Worm (Caenorhabditis elegans) whole organism, late embryonic: ENCODE results near the gene col-164.

Source experiments
- F13H6.1 ChIP-seq: sonication (generic microtip); optimal IDR thresholded peaks from 2 replicates; lab custom pipeline; 2016; ENCODE audit warnings: missing genetic modification characterization, missing compliant biosample characterization
- ceh-30 ChIP-seq: fragments of 150-350 bp; optimal IDR thresholded peaks from 2 replicates; lab custom pipeline; 2014; ENCODE audit warnings: missing biosample characterization, missing genetic modification characterization
- ceh-9 ChIP-seq: sonication (generic microtip); optimal IDR thresholded peaks from 2 replicates; lab custom pipeline; 2016; ENCODE audit warnings: mild to moderate bottlenecking, missing genetic modification characterization, inconsistent platforms, missing compliant biosample characterization
- hlh-13 ChIP-seq: fragments of 200-800 bp; sonication (Bioruptor generic); optimal IDR thresholded peaks from 2 replicates; lab custom pipeline; 2018; ENCODE audit warnings: mild to moderate bottlenecking, missing genetic modification characterization, missing compliant biosample characterization
- nhr-11 ChIP-seq: fragments of 150-350 bp; optimal IDR thresholded peaks from 2 replicates; lab custom pipeline; 2014; ENCODE audit warnings: missing biosample characterization, missing genetic modification characterization
- odd-2 ChIP-seq: sonication (generic microtip); optimal IDR thresholded peaks from 2 replicates; lab custom pipeline; 2017; ENCODE audit warnings: antibody characterized with exemption, mild to moderate bottlenecking, missing genetic modification characterization, missing compliant biosample characterization
- pha-2 ChIP-seq: sonication (generic microtip); optimal IDR thresholded peaks from 2 replicates; lab custom pipeline; 2017; ENCODE audit warnings: mild to moderate bottlenecking, missing genetic modification characterization, missing compliant biosample characterization
- pha-4 ChIP-seq: fragments of 150-350 bp; optimal IDR thresholded peaks from 2 replicates; lab custom pipeline; 2018; ENCODE audit warnings: missing biosample characterization, missing genetic modification reagents, missing genetic modification characterization
- sox-4 ChIP-seq: sonication (generic microtip); optimal IDR thresholded peaks from 2 replicates; lab custom pipeline; 2017; ENCODE audit warnings: mild to moderate bottlenecking, missing genetic modification characterization, inconsistent platforms, missing compliant biosample characterization
- tbx-2 ChIP-seq: sonication (generic microtip); optimal IDR thresholded peaks from 2 replicates; lab custom pipeline; 2016; ENCODE audit warnings: missing genetic modification characterization, missing compliant biosample characterization
- unc-55 ChIP-seq: sonication (generic microtip); optimal IDR thresholded peaks from 2 replicates; lab custom pipeline; 2017; ENCODE audit warnings: missing biosample characterization, missing genetic modification reagents, missing genetic modification characterization

- TF ChIP-seq sox-4 (tag; lab: Kevin White, UChicago) (no peak), nhr-11 (tag; lab: Kevin White, UChicago) (no peak), ceh-30 (tag; lab: Kevin White, UChicago) (no peak), tbx-2 (no peak), hlh-13 (GFP tag; lab: Kevin White, UChicago) (no peak), pha-4 (tag; lab: Kevin White, UChicago) (no peak), odd-2 (no peak), unc-55 (GFP tag; lab: Kevin White, UChicago) (no peak), pha-2 (tag; lab: Kevin White, UChicago) (no peak), F13H6.1 (tag; lab: Kevin White, UChicago) (no peak), ceh-9 (no peak)
Observed at ce11 chrX:2105310-2105709, 12.0 kb downstream of the col-164 start, which contains the start of gene F53B1.3.
